Fruit fly (Drosophila melanogaster) whole organism, embryonic: ENCODE measurements around the gene CG43094.

ENCODE experiments used
- B-H1 ChIP-seq: fragments of 200-800 bp; sonication (Bioruptor generic); IDR thresholded peaks from 3 replicates; pipeline ENCODE4 v1.3.6; 2022; ENCODE audit warnings: missing biosample characterization, missing genetic modification characterization
- CG10209 ChIP-seq: fragments of 200-800 bp; sonication (Bioruptor generic); optimal IDR thresholded peaks from 3 replicates; lab custom pipeline; 2017; ENCODE audit warnings: missing biosample characterization, mild to moderate bottlenecking, missing genetic modification characterization, missing genetic modification reagents
- CG10267 ChIP-seq: fragments of 200-800 bp; sonication (Bioruptor generic); optimal IDR thresholded peaks from 2 replicates; lab custom pipeline; 2018; ENCODE audit warnings: missing biosample characterization, mild to moderate bottlenecking, missing genetic modification characterization, moderate library complexity
- CG10274 ChIP-seq: fragments of 200-800 bp; sonication (Bioruptor generic); optimal IDR thresholded peaks from 3 replicates; lab custom pipeline; 2017; ENCODE audit warnings: missing biosample characterization, mild to moderate bottlenecking, missing genetic modification characterization
- CG11085 ChIP-seq: fragments of 200-800 bp; sonication (Bioruptor generic); IDR thresholded peaks from 2 replicates; pipeline ENCODE4 v1.3.6; 2022; ENCODE audit warnings: missing biosample characterization, missing genetic modification characterization
- CG12219 ChIP-seq: fragments of 200-800 bp; sonication (Bioruptor generic); optimal IDR thresholded peaks from 3 replicates; lab custom pipeline; 2018; ENCODE audit warnings: missing biosample characterization, mild to moderate bottlenecking, missing genetic modification characterization
- CG14860 ChIP-seq: fragments of 200-800 bp; sonication (Bioruptor generic); IDR thresholded peaks from 3 replicates; pipeline ENCODE4 v1.3.6; 2022; ENCODE audit warnings: missing biosample characterization, missing genetic modification characterization; ENCODE audit not compliant: partially characterized antibody
- CG14965 ChIP-seq: fragments of 200-800 bp; sonication (Bioruptor generic); optimal IDR thresholded peaks from 2 replicates; lab custom pipeline; 2016; ENCODE audit warnings: missing biosample characterization, missing genetic modification characterization, borderline replicate concordance
- CG2202 ChIP-seq: fragments of 200-800 bp; sonication (Bioruptor generic); optimal IDR thresholded peaks from 2 replicates; lab custom pipeline; 2018; ENCODE audit warnings: missing biosample characterization, mild to moderate bottlenecking, missing genetic modification characterization
- CG2875 ChIP-seq: fragments of 200-800 bp; sonication (Bioruptor generic); optimal IDR thresholded peaks from 2 replicates; lab custom pipeline; 2017; ENCODE audit warnings: missing biosample characterization, mild to moderate bottlenecking, missing genetic modification characterization, missing genetic modification reagents
- CG3065 ChIP-seq: fragments of 200-800 bp; sonication (Bioruptor generic); optimal IDR thresholded peaks from 2 replicates; lab custom pipeline; 2016; ENCODE audit warnings: missing biosample characterization, missing genetic modification characterization
- CG31224 ChIP-seq: fragments of 200-800 bp; sonication (Bioruptor generic); IDR thresholded peaks from 2 replicates; pipeline ENCODE4 v1.3.6; 2022; ENCODE audit warnings: missing biosample characterization, missing genetic modification characterization
- CG33557 ChIP-seq: fragments of 200-800 bp; sonication (Bioruptor generic); optimal IDR thresholded peaks from 2 replicates; lab custom pipeline; 2019; ENCODE audit warnings: missing biosample characterization, mild to moderate bottlenecking, missing genetic modification characterization, moderate library complexity
- CG34422 ChIP-seq: fragments of 200-800 bp; sonication (Bioruptor generic); IDR thresholded peaks from 3 replicates; pipeline ENCODE4 v1.3.6; 2022; ENCODE audit warnings: missing biosample characterization, missing genetic modification characterization
- CG6175 ChIP-seq: fragments of 200-800 bp; sonication (Bioruptor generic); IDR thresholded peaks from 3 replicates; pipeline ENCODE4 v1.3.6; 2022; ENCODE audit warnings: missing biosample characterization, missing genetic modification characterization
- CG8388 ChIP-seq: fragments of 200-800 bp; sonication (Bioruptor generic); optimal IDR thresholded peaks from 2 replicates; lab custom pipeline; 2019; ENCODE audit warnings: missing biosample characterization, mild to moderate bottlenecking, missing genetic modification characterization, moderate library complexity
- CG8924 ChIP-seq: fragments of 200-800 bp; optimal IDR thresholded peaks from 3 replicates; lab custom pipeline; 2019; ENCODE audit warnings: missing biosample characterization, mild to moderate bottlenecking, missing genetic modification characterization, moderate library complexity
- CG9727 ChIP-seq: fragments of 200-800 bp; sonication (Bioruptor generic); optimal IDR thresholded peaks from 3 replicates; lab custom pipeline; 2017; ENCODE audit warnings: missing biosample characterization, mild to moderate bottlenecking, missing genetic modification characterization
- Camta ChIP-seq: fragments of 200-800 bp; sonication (Bioruptor generic); optimal IDR thresholded peaks from 2 replicates; lab custom pipeline; 2016; ENCODE audit warnings: missing biosample characterization, missing genetic modification characterization
- D ChIP-seq, 2 experiments: fragments of 200-800 bp in 1 of 2; fragments of >200 bp in 1 of 2; sonication (Bioruptor generic) in 1 of 2; optimal IDR thresholded peaks; 2 replicates in 1 of 2; 3 replicates in 1 of 2; lab custom pipeline; 2017; ENCODE audit warnings: mild to moderate bottlenecking in 1 of 2, missing biosample characterization in 1 of 2, missing genetic modification characterization in 1 of 2, missing genetic modification reagents in 1 of 2
- Dfd ChIP-seq, 2 experiments: fragments of >200 bp; optimal IDR thresholded peaks; 2 replicates each; lab custom pipeline; 2017; ENCODE audit warnings: missing biosample characterization in 2 of 2, missing genetic modification characterization in 2 of 2
- Dref ChIP-seq: fragments of 200-800 bp; sonication (Bioruptor generic); IDR thresholded peaks from 2 replicates; pipeline ENCODE4 v1.3.6; 2022; ENCODE audit warnings: missing biosample characterization, missing genetic modification characterization
- Gsc ChIP-seq: fragments of 200-800 bp; sonication (Bioruptor generic); IDR thresholded peaks from 2 replicates; pipeline ENCODE4 v1.3.6; 2022; ENCODE audit warnings: missing biosample characterization, missing genetic modification characterization
- HHEX ChIP-seq: fragments of 200-800 bp; sonication (Bioruptor generic); optimal IDR thresholded peaks from 3 replicates; lab custom pipeline; 2017; ENCODE audit warnings: missing biosample characterization, mild to moderate bottlenecking, missing genetic modification characterization, missing genetic modification reagents
- Lim3 ChIP-seq: fragments of 200-800 bp; sonication (Bioruptor generic); IDR thresholded peaks from 2 replicates; pipeline ENCODE4 v1.3.6; 2022; ENCODE audit warnings: missing biosample characterization, missing genetic modification characterization
- MESR4 ChIP-seq: fragments of 200-800 bp; sonication (Bioruptor generic); optimal IDR thresholded peaks from 2 replicates; lab custom pipeline; 2018; ENCODE audit warnings: missing biosample characterization, mild to moderate bottlenecking, missing genetic modification characterization, moderate library complexity
- Meics ChIP-seq: fragments of 200-800 bp; sonication (Bioruptor generic); optimal IDR thresholded peaks from 2 replicates; lab custom pipeline; 2017; ENCODE audit warnings: missing biosample characterization, mild to moderate bottlenecking, missing genetic modification characterization
- Xbp1 ChIP-seq: fragments of 200-800 bp; sonication (Bioruptor generic); optimal IDR thresholded peaks from 3 replicates; lab custom pipeline; 2016; ENCODE audit warnings: missing biosample characterization, mild to moderate bottlenecking, missing genetic modification characterization
- YL-1 ChIP-seq: fragments of 200-800 bp; sonication (Bioruptor generic); optimal IDR thresholded peaks from 3 replicates; lab custom pipeline; 2017; ENCODE audit warnings: missing biosample characterization, mild to moderate bottlenecking, missing genetic modification characterization
- ac ChIP-seq: fragments of 200-800 bp; sonication (Bioruptor generic); optimal IDR thresholded peaks from 3 replicates; lab custom pipeline; 2017; ENCODE audit warnings: missing biosample characterization, mild to moderate bottlenecking, missing genetic modification characterization
- bowl ChIP-seq: fragments of 200-800 bp; sonication (Bioruptor generic); IDR thresholded peaks from 2 replicates; pipeline ENCODE4 v1.3.6; 2022; ENCODE audit warnings: missing biosample characterization, missing genetic modification characterization
- bsh ChIP-seq, 2 experiments: fragments of 200-800 bp; sonication (Bioruptor generic); optimal IDR thresholded peaks; 2 replicates each; lab custom pipeline; 2017 to 2018; ENCODE audit warnings: mild to moderate bottlenecking in 2 of 2, missing biosample characterization in 2 of 2, missing genetic modification characterization in 2 of 2, moderate library complexity in 1 of 2
- corto ChIP-seq: fragments of 200-800 bp; sonication (Bioruptor generic); optimal IDR thresholded peaks from 2 replicates; lab custom pipeline; 2016; ENCODE audit warnings: missing biosample characterization, mild to moderate bottlenecking, missing genetic modification characterization, moderate library complexity
- dpn ChIP-seq, 2 experiments: fragments of 200-800 bp; sonication (Bioruptor generic); optimal IDR thresholded peaks; 3 replicates each; lab custom pipeline; 2016; ENCODE audit warnings: missing biosample characterization in 2 of 2, missing genetic modification characterization in 2 of 2
- fd64A ChIP-seq: fragments of 200-800 bp; sonication (Bioruptor generic); optimal IDR thresholded peaks from 3 replicates; lab custom pipeline; 2018; ENCODE audit warnings: missing biosample characterization, mild to moderate bottlenecking, missing genetic modification characterization
- gem ChIP-seq: fragments of 200-800 bp; sonication (Bioruptor generic); optimal IDR thresholded peaks from 2 replicates; lab custom pipeline; 2019; ENCODE audit warnings: missing biosample characterization, mild to moderate bottlenecking, missing genetic modification characterization, moderate library complexity
- hkb ChIP-seq, 2 experiments: fragments of 200-800 bp in 1 of 2; fragments of >200 bp in 1 of 2; sonication (Bioruptor generic) in 1 of 2; IDR thresholded peaks in 1 of 2; optimal IDR thresholded peaks in 1 of 2; 2 replicates each; pipeline versions ENCODE4 v1.3.6 to Lab custom; 2017 to 2022; ENCODE audit warnings: missing biosample characterization in 1 of 2, missing genetic modification characterization in 1 of 2
- kay ChIP-seq: fragments of 200-800 bp; sonication (Bioruptor generic); optimal IDR thresholded peaks from 2 replicates; lab custom pipeline; 2016; ENCODE audit warnings: missing biosample characterization, missing genetic modification characterization
- klu ChIP-seq: fragments of 200-800 bp; sonication (Bioruptor generic); IDR thresholded peaks from 2 replicates; pipeline ENCODE4 v1.3.6; 2022; ENCODE audit warnings: missing biosample characterization, missing genetic modification characterization
- onecut ChIP-seq: fragments of 200-800 bp; sonication (Bioruptor generic); IDR thresholded peaks from 2 replicates; pipeline ENCODE4 v1.3.6; 2022; ENCODE audit warnings: missing biosample characterization, missing genetic modification characterization
- pfk ChIP-seq: fragments of 200-800 bp; sonication (Bioruptor generic); optimal IDR thresholded peaks from 2 replicates; lab custom pipeline; 2018; ENCODE audit warnings: missing biosample characterization, mild to moderate bottlenecking, missing genetic modification characterization, moderate library complexity
- phol ChIP-seq: fragments of 200-800 bp; sonication (Bioruptor generic); optimal IDR thresholded peaks from 3 replicates; lab custom pipeline; 2018; ENCODE audit warnings: missing biosample characterization, mild to moderate bottlenecking, missing genetic modification characterization, moderate library complexity
- so ChIP-seq: fragments of 200-800 bp; sonication (Bioruptor generic); IDR thresholded peaks from 3 replicates; pipeline ENCODE4 v1.3.6; 2022; ENCODE audit warnings: missing biosample characterization, missing genetic modification characterization
- tll ChIP-seq, 2 experiments: fragments of 200-800 bp in 1 of 2; fragments of >200 bp in 1 of 2; sonication (Bioruptor generic) in 1 of 2; optimal IDR thresholded peaks; 2 replicates each; lab custom pipeline; 2017 to 2019; ENCODE audit warnings: missing biosample characterization in 2 of 2, missing genetic modification characterization in 2 of 2, mild to moderate bottlenecking in 1 of 2, moderate library complexity in 1 of 2
- unpg ChIP-seq: fragments of 200-800 bp; sonication (Bioruptor generic); optimal IDR thresholded peaks from 3 replicates; lab custom pipeline; 2018; ENCODE audit warnings: missing biosample characterization, mild to moderate bottlenecking, missing genetic modification characterization, moderate library complexity
- wdn ChIP-seq: fragments of 200-800 bp; sonication (Bioruptor generic); IDR thresholded peaks from 2 replicates; pipeline ENCODE4 v1.3.6; 2022; ENCODE audit warnings: missing biosample characterization, missing genetic modification characterization

CG43094 gene

DNA sequence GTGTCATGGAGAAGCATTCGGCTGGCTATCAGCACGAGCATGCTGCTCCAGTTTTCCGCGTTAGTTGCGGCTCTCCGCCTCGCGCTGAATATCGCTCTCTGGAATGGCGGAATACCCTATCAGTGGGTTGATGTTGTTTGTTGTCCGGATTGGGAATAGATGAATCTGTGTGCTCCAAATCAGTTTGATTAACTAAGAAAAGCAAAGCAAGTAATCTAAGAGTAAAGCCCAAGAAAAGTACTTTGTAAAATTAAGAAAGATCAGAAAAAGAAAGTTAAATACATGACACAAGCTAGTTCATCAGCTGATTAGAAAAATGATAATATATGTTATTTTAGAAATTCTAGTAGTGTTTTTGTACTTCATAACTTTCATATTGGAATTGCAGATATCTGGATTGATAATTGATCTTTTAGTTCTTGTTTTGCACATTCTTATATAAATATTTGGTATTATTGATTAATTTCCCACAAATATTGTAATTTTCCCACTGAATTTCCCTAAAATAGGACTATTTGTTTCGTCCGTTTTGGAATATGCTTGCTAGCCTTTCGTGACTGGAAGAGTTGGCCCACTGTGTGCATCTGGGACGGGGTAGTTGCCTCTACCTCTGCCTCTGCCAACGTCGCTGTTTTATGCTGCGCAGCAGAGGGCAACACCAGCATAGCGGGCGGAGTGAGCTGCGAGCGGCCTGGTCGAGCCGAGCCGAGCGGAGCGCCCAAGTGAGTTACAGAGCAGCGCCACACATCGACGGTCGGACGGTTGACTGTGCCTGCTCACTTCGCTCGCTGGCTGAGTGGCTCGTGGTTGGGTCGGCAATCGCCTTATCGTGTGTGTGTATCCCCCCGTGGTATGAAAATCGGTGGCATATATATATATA lies 16.7 kb downstream of the CG43094 start (continued):
- TF ChIP-seq CG12219 (GFP tag; lab: Kevin White, UChicago) (peak; percentile 5), D (optimal IDR thresholded peaks at IDR 0.05; lab: Kevin White, UChicago) (no peak), D (GFP tag; optimal IDR thresholded peaks at IDR 0.05; lab: Kevin White, UChicago) (peak; percentile 59), CG9727 (peak; percentile 73), onecut (GFP tag; lab: Robert Waterston, UW) (no peak; the same call in 1 of the 2 replicates), Xbp1 (GFP tag; lab: Kevin White, UChicago) (peak; percentile 66), CG11085 (no peak; the same call in 1 of the 2 replicates), Lim3 (no peak), B-H1 (no peak; the same call in 2 of the 3 replicates), CG8924 (tag; lab: Kevin White, UChicago) (peak; percentile 57), CG2202 (tag; lab: Kevin White, UChicago) (no peak), CG31224 (GFP tag; lab: Robert Waterston, UW) (no peak; the same call in 1 of the 2 replicates), Dref (GFP tag; lab: Robert Waterston, UW) (0 out of 2 replicates have a peak, but pooled peaks have one; percentile 11), CG10209 (GFP tag; lab: Kevin White, UChicago) (peak; percentile 61), ac (GFP tag; lab: Kevin White, UChicago) (no peak), corto (GFP tag; lab: Kevin White, UChicago) (no peak), bsh (GFP tag; optimal IDR thresholded peaks at IDR 0.05; lab: Kevin White, UChicago) (peak in 1 of 2 experiments; percentile 54), YL-1 (GFP tag; lab: Kevin White, UChicago) (no peak), gem (tag; lab: Kevin White, UChicago) (peak; percentile 82), CG6175 (peak; percentile 89), CG14860 (GFP tag; lab: Robert Waterston, UW) (no peak), wdn (peak; percentile 35; the same call in 1 of the 2 replicates), hkb (optimal IDR thresholded peaks at IDR 0.05; lab: Kevin White, UChicago) (no peak), hkb (GFP tag; IDR thresholded peaks at IDR 0.05; lab: Robert Waterston, UW) (peak; percentile 14; the same call in 1 of the 2 replicates), CG2875 (GFP tag; lab: Kevin White, UChicago) (no peak), CG33557 (GFP tag; lab: Kevin White, UChicago) (no peak), unpg (peak; percentile 52), CG14965 (GFP tag; lab: Kevin White, UChicago) (no peak), Gsc (GFP tag; lab: Robert Waterston, UW) (no peak), CG34422 (GFP tag; lab: Robert Waterston, UW) (no peak; the same call in none of the 3 replicates), so (peak; percentile 24; the same call in 2 of the 3 replicates), CG3065 (GFP tag; lab: Kevin White, UChicago) (no peak), CG10274 (peak; percentile 8), CG8388 (GFP tag; lab: Kevin White, UChicago) (peak; percentile 52), pfk (GFP tag; lab: Kevin White, UChicago) (no peak), HHEX (GFP tag; lab: Kevin White, UChicago) (peak; percentile 38), kay (GFP tag; lab: Kevin White, UChicago) (no peak), dpn (GFP tag; optimal IDR thresholded peaks at IDR 0.05; lab: Kevin White, UChicago) (peak; percentile 53 to 75), Camta (GFP tag; lab: Kevin White, UChicago) (peak; percentile 64), bowl (peak; percentile 53; the same call in 1 of the 2 replicates), tll (GFP tag; optimal IDR thresholded peaks at IDR 0.05; lab: Kevin White, UChicago) (no peak), phol (tag; lab: Kevin White, UChicago) (peak; percentile 74), klu (GFP tag; lab: Robert Waterston, UW) (no peak), Dfd (GFP tag; optimal IDR thresholded peaks at IDR 0.05; lab: Kevin White, UChicago) (peak in 1 of 2 experiments; percentile 78), Meics (GFP tag; lab: Kevin White, UChicago) (peak; percentile 77), CG10267 (tag; lab: Kevin White, UChicago) (peak; percentile 39), MESR4 (GFP tag; lab: Kevin White, UChicago) (peak; percentile 6), fd64A (GFP tag; lab: Kevin White, UChicago) (peak; percentile 46)
